Worm (Caenorhabditis elegans): ENCODE measurements around the gene mif-1.

The mif-1 gene

ce11 chrIII:11810447-11810846 is 37.5 kb upstream of the mif-1 start, which contains the start of gene C18D11.6:
TSS of gene C18D11.6 (plus strand) at chrIII:11810556.
- peak; percentile 81 for TF ChIP-seq nhr-85 (tag)
- no peak for TF ChIP-seq lin-39 (tag; optimal IDR thresholded peaks at IDR 0.05)
- no peak for TF ChIP-seq efl-1 (optimal IDR thresholded peaks at IDR 0.05)
- TF ChIP-seq efl-1 (GFP tag; optimal IDR thresholded peaks at IDR 0.05 in 1 of 2): peak in 1 of 2 experiments; percentile 64

ce11 chrIII:11811839-11812238 is 36.1 kb upstream of the mif-1 start:
- peak in 1 of 6 experiments; percentile 62 for TF ChIP-seq elt-3 (tag; optimal IDR thresholded peaks at IDR 0.05)
- peak; percentile 83 for TF ChIP-seq nhr-85 (tag)
- no peak for TF ChIP-seq rnt-1 (tag; optimal IDR thresholded peaks at IDR 0.05)
- no peak for TF ChIP-seq ces-1 (GFP tag; optimal IDR thresholded peaks at IDR 0.05)
- TF ChIP-seq dpl-1 (GFP tag; optimal IDR thresholded peaks at IDR 0.05): peak; percentile 26 to 43 (median 31)
- no peak for TF ChIP-seq hlh-17 (GFP tag; optimal IDR thresholded peaks at IDR 0.05; ENCODE audit: borderline replicate concordance)
- TF ChIP-seq mab-9 (GFP tag; IDR thresholded peaks at IDR 0.05): no peak
- TF ChIP-seq ceh-63 (GFP tag; optimal IDR thresholded peaks at IDR 0.05): no peak
- TF ChIP-seq lsy-2 (tag; optimal IDR thresholded peaks at IDR 0.05): peak in 1 of 2 experiments; percentile 64
- peak in 1 of 2 experiments; percentile 24 for TF ChIP-seq mdl-1 (tag; optimal IDR thresholded peaks at IDR 0.05)
- TF ChIP-seq lin-13 (GFP tag; optimal IDR thresholded peaks at IDR 0.05): no peak
- peak; percentile 67 for TF ChIP-seq mep-1 (tag; optimal IDR thresholded peaks at IDR 0.05)
- no peak for TF ChIP-seq zip-4 (GFP tag; optimal IDR thresholded peaks at IDR 0.05)
- peak; percentile 42 for TF ChIP-seq nhr-20 (tag; optimal IDR thresholded peaks at IDR 0.05)
- TF ChIP-seq nhr-71 (tag; optimal IDR thresholded peaks at IDR 0.05): peak; percentile 39
- no peak for TF ChIP-seq lir-3 (tag; optimal IDR thresholded peaks at IDR 0.05; ENCODE audit: poor library complexity)
- TF ChIP-seq nhr-47 (tag; optimal IDR thresholded peaks at IDR 0.05): no peak
- TF ChIP-seq mef-2 (tag; optimal IDR thresholded peaks at IDR 0.05): no peak
- peak; percentile 80 for TF ChIP-seq lin-14 (GFP tag; optimal IDR thresholded peaks at IDR 0.05)
- no peak for TF ChIP-seq egl-13 (tag; optimal IDR thresholded peaks at IDR 0.05)
- no peak for TF ChIP-seq grh-1 (GFP tag; IDR thresholded peaks at IDR 0.05)
- TF ChIP-seq ama-1 (optimal IDR thresholded peaks at IDR 0.05): no peak
- TF ChIP-seq fkh-8 (tag; optimal IDR thresholded peaks at IDR 0.05): no peak
- no peak for TF ChIP-seq tbx-2 (tag; optimal IDR thresholded peaks at IDR 0.05)
- TF ChIP-seq nhr-90 (tag; optimal IDR thresholded peaks at IDR 0.05; ENCODE audit: poor library complexity): peak; percentile 37
- TF ChIP-seq sox-4 (tag; optimal IDR thresholded peaks at IDR 0.05): no peak
- no peak for TF ChIP-seq lin-15B (tag; optimal IDR thresholded peaks at IDR 0.05)
- TF ChIP-seq snu-23 (GFP tag; optimal IDR thresholded peaks at IDR 0.05): peak; percentile 61
- no peak for TF ChIP-seq sptf-1 (tag; optimal IDR thresholded peaks at IDR 0.05)
- TF ChIP-seq ztf-11 (tag; optimal IDR thresholded peaks at IDR 0.05): no peak
- no peak for TF ChIP-seq nhr-237 (tag; optimal IDR thresholded peaks at IDR 0.05)
- TF ChIP-seq snpc-4 (tag; optimal IDR thresholded peaks at IDR 0.05): peak; percentile 31
- no peak for TF ChIP-seq vab-15 (tag; optimal IDR thresholded peaks at IDR 0.05)
- no peak for TF ChIP-seq nhr-77 (tag; optimal IDR thresholded peaks at IDR 0.05)
- TF ChIP-seq nhr-76 (tag; optimal IDR thresholded peaks at IDR 0.05): no peak
- TF ChIP-seq jun-1 (tag; optimal IDR thresholded peaks at IDR 0.05): no peak
- no peak for TF ChIP-seq pax-3 (tag; optimal IDR thresholded peaks at IDR 0.05)
- no peak for TF ChIP-seq lin-39 (tag; optimal IDR thresholded peaks at IDR 0.05)
- TF ChIP-seq ceh-90 (tag; optimal IDR thresholded peaks at IDR 0.05): no peak
- no peak for TF ChIP-seq ztf-4 (tag; optimal IDR thresholded peaks at IDR 0.05)
- peak; percentile 18 to 48 for TF ChIP-seq lin-35 (GFP tag; optimal IDR thresholded peaks at IDR 0.05)
- TF ChIP-seq C34B4.2 (tag; optimal IDR thresholded peaks at IDR 0.05): no peak
- no peak for TF ChIP-seq fos-1 (tag; optimal IDR thresholded peaks at IDR 0.05)
- no peak for TF ChIP-seq hlh-4 (tag; optimal IDR thresholded peaks at IDR 0.05)
- TF ChIP-seq blmp-1 (tag; optimal IDR thresholded peaks at IDR 0.05): peak; percentile 93
- no peak for TF ChIP-seq aha-1 (tag; optimal IDR thresholded peaks at IDR 0.05)
- peak; percentile 17 for TF ChIP-seq ceh-8 (GFP tag; optimal IDR thresholded peaks at IDR 0.05)
- peak; percentile 16 to 22 for TF ChIP-seq efl-1 (optimal IDR thresholded peaks at IDR 0.05)
- no peak for TF ChIP-seq efl-1 (GFP tag; optimal IDR thresholded peaks at IDR 0.05 in 1 of 2)
- no peak for TF ChIP-seq aly-2 (tag; optimal IDR thresholded peaks at IDR 0.05)
- TF ChIP-seq isw-1 (GFP tag; IDR thresholded peaks at IDR 0.05): no peak

Data from whole organism, L1 larva.